Worm (Caenorhabditis elegans) whole organism, L4 larva: Measurements from ENCODE around the gene R10E11.6.
A peak's percentile ranks its signal among the peaks of the same experiment; 100 is the strongest.

Experiments
- jun-1 ChIP-seq: fragments of 150-350 bp; optimal IDR thresholded peaks from 2 replicates; lab custom pipeline; 2014; ENCODE audit warnings: missing biosample characterization, missing genetic modification reagents, missing genetic modification characterization
- lim-7 ChIP-seq: fragments of 200-800 bp; sonication (Bioruptor generic); IDR thresholded peaks from 2 replicates; pipeline ENCODE4 v1.3.6; 2022; ENCODE audit warnings: missing genetic modification characterization, missing compliant biosample characterization
- lin-39 ChIP-seq: fragments of 150-350 bp; optimal IDR thresholded peaks from 2 replicates; lab custom pipeline; 2014; ENCODE audit warnings: missing biosample characterization, missing genetic modification reagents, missing genetic modification characterization
- nhr-6 ChIP-seq: fragments of 150-350 bp; optimal IDR thresholded peaks from 2 replicates; lab custom pipeline; 2014; ENCODE audit warnings: missing biosample characterization, missing genetic modification characterization
- sdz-12 ChIP-seq: fragments of 200-800 bp; sonication (Bioruptor generic); optimal IDR thresholded peaks from 2 replicates; lab custom pipeline; 2018; ENCODE audit warnings: mild to moderate bottlenecking, missing genetic modification characterization, missing compliant biosample characterization
- unc-62 ChIP-seq, 3 experiments: fragments of 150-350 bp in 1 of 3; sonication (generic microtip); optimal IDR thresholded peaks in 2 of 3; peaks in 1 of 3; 1 replicate in 1 of 3; 2 replicates in 2 of 3; lab custom pipeline; 2014 to 2017; ENCODE audit warnings: missing biosample characterization in 3 of 3, missing genetic modification characterization in 3 of 3, missing genetic modification reagents in 3 of 3, missing genotype in 1 of 3
- zip-11 ChIP-seq: fragments of 200-800 bp; sonication (Bioruptor generic); IDR thresholded peaks from 2 replicates; pipeline ENCODE4 v1.3.6; 2022; ENCODE audit warnings: missing genetic modification characterization, missing compliant biosample characterization
- ztf-11 ChIP-seq: fragments of 150-350 bp; optimal IDR thresholded peaks from 2 replicates; lab custom pipeline; 2014; ENCODE audit warnings: missing biosample characterization, missing genetic modification characterization

- TF ChIP-seq unc-62 (GFP tag; optimal IDR thresholded peaks at IDR 0.05 in 1 of 2; lab: Kevin White, UChicago), result no peak
- no peak for TF ChIP-seq unc-62 (tag; optimal IDR thresholded peaks at IDR 0.05; lab: Kevin White, UChicago)
- no peak for TF ChIP-seq sdz-12
- no peak for TF ChIP-seq jun-1 (tag; lab: Kevin White, UChicago)
- no peak for TF ChIP-seq zip-11 (GFP tag; lab: Robert Waterston, UW)
- TF ChIP-seq lim-7, result no peak
- no peak for TF ChIP-seq lin-39 (tag; lab: Kevin White, UChicago)
- TF ChIP-seq ztf-11, result no peak
- TF ChIP-seq nhr-6 (tag; lab: Kevin White, UChicago), result peak; percentile 63
These were observed 34.3 kb downstream of the R10E11.6 start, which contains the start of gene cnx-1 for ce11 chrIII:9817087-9817612.
